Fruit fly (Drosophila melanogaster) whole organism, adult: Measurements from ENCODE around the gene AcCoAS.

Experiments used
- CG33017 ChIP-seq: fragments of 200-800 bp; sonication (Bioruptor generic); optimal IDR thresholded peaks from 2 replicates; lab custom pipeline; 2018; ENCODE audit warnings: missing biosample characterization, mild to moderate bottlenecking, missing genetic modification characterization, moderate library complexity
- Crg-1 ChIP-seq: fragments of 200-800 bp; sonication (Bioruptor generic); optimal IDR thresholded peaks from 2 replicates; lab custom pipeline; 2016; ENCODE audit warnings: missing biosample characterization, missing genetic modification characterization
- cnc ChIP-seq, 2 experiments: fragments of >200 bp; optimal IDR thresholded peaks; 2 replicates each; lab custom pipeline; 2017
- kay ChIP-seq: fragments of 200-800 bp; sonication (Bioruptor generic); peaks from one replicate; lab custom pipeline; 2016; ENCODE audit warnings: missing biosample characterization, missing genetic modification characterization, borderline replicate concordance
- ovo ChIP-seq: fragments of 200-800 bp; sonication (Bioruptor generic); optimal IDR thresholded peaks from 2 replicates; lab custom pipeline; 2016; ENCODE audit warnings: missing biosample characterization, missing genetic modification characterization

DNA sequence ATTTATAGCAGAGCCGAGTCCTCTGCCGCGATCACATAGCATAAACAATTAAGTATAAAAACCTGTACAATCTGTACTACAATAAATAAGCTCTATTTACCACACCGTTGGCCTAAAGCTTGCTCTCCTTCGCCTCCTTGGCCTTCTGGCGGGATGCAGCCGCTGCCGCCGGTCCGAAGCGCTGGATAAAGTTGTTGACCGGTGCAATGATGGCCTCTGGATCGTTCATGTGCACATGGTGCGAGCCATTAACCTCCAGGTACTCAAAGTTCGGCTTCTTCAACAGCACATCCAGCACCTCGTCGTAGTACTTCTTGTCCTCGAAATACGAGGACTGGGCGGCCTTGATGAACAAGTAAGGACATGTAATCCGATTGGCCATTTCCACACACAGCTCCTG, 22.4 kb upstream of the AcCoAS start:
- TF ChIP-seq ovo (no peak), kay (GFP tag; lab: Kevin White, UChicago) (no peak), cnc (optimal IDR thresholded peaks at IDR 0.05; lab: Kevin White, UChicago) (no peak), Crg-1 (GFP tag; lab: Kevin White, UChicago) (no peak), CG33017 (tag; lab: Kevin White, UChicago) (no peak)
